Fruit fly (Drosophila melanogaster) S2 (cell line): Measurements from ENCODE around the gene Tcs5.

Experiments used
- CG8478 ChIP-seq: fragments of >200 bp; optimal IDR thresholded peaks from 2 replicates; lab custom pipeline; 2018
- CTCF ChIP-seq, 2 experiments: fragments of >200 bp; optimal IDR thresholded peaks; 2 replicates each; lab custom pipeline; 2018

DNA sequence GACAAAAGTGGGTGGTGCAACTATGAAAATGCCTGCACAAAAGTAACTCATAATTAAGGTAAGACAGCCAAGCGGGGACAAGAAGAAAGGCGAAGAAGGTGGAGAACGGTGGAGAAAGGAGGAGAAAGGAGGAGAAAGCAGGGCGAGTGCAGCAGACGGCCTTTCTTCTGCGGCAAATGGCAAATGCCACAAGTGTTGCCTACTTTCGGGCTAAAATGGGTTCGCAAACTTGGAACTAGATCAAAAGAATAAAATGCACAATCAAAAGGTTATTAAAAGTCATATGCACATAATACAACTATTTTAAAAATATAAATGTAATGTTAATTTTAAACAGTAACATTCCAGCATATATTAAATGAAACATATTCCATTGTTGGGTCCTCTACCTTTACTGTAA is 37.1 kb downstream of the Tcs5 start:
- TF ChIP-seq CG8478 (lab: Kevin White, UChicago): no peak
- no peak for TF ChIP-seq CTCF (optimal IDR thresholded peaks at IDR 0.05; lab: Kevin White, UChicago)
